Fruit fly (Drosophila melanogaster) S2 (cell line): ENCODE data around the gene CG9483.

Experiments
- CG8478 ChIP-seq: fragments of >200 bp; optimal IDR thresholded peaks from 2 replicates; lab custom pipeline; 2018
- CTCF ChIP-seq, 2 experiments: fragments of >200 bp; optimal IDR thresholded peaks; 2 replicates each; lab custom pipeline; 2018

- TF ChIP-seq CTCF (optimal IDR thresholded peaks at IDR 0.05; lab: Kevin White, UChicago) (no peak), CG8478 (lab: Kevin White, UChicago) (no peak)
Observed at dm6 chr2L:8841490-8842261, 24.9 kb upstream of the CG9483 start.
